Worm (Caenorhabditis elegans) whole organism, late embryonic: ENCODE measurements around the gene C23H3.5.

ENCODE experiments used
- ceh-2 ChIP-seq: sonication (generic microtip); optimal IDR thresholded peaks from 2 replicates; lab custom pipeline; 2016; ENCODE audit warnings: missing genotype, missing genetic modification characterization, missing compliant biosample characterization
- ceh-24 ChIP-seq: sonication (generic microtip); optimal IDR thresholded peaks from 2 replicates; lab custom pipeline; 2016; ENCODE audit warnings: mild to moderate bottlenecking, missing genetic modification characterization, missing compliant biosample characterization
- ceh-9 ChIP-seq: sonication (generic microtip); optimal IDR thresholded peaks from 2 replicates; lab custom pipeline; 2016; ENCODE audit warnings: mild to moderate bottlenecking, missing genetic modification characterization, inconsistent platforms, missing compliant biosample characterization
- hlh-6 ChIP-seq: sonication (generic microtip); optimal IDR thresholded peaks from 2 replicates; lab custom pipeline; 2016; ENCODE audit warnings: missing genotype, missing genetic modification characterization, missing compliant biosample characterization
- nfya-1 ChIP-seq: sonication (generic microtip); optimal IDR thresholded peaks from 2 replicates; lab custom pipeline; 2017; ENCODE audit warnings: missing genetic modification characterization, mild to moderate bottlenecking, missing compliant biosample characterization, antibody characterized with exemption, moderate library complexity
- pros-1 ChIP-seq: fragments of 150-350 bp; optimal IDR thresholded peaks from 2 replicates; lab custom pipeline; 2014; ENCODE audit warnings: missing biosample characterization, missing genetic modification reagents, missing genetic modification characterization

DNA sequence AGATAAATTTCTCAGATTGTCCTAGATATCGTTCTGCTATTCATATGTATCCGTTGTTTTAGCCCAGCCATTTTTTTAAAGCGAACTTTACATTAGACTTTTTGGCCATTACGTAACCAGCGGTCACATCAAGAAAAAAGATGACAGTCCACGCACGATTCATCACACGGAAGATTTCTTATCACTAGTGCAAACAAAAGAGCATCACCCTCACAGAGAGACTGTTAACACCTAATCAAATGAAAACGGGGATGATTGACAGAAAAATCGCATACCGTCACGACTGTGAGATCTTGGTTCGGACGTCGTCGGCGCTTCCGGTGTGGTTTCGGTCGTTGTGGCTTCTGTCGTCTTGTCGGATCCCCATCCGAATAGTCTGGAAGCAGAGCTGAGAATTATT lies 29.3 kb downstream of the C23H3.5 start:
- TF ChIP-seq nfya-1, result no peak
- TF ChIP-seq ceh-9, result no peak
- no peak for TF ChIP-seq pros-1 (tag; lab: Kevin White, UChicago)
- TF ChIP-seq ceh-24 (tag; lab: Kevin White, UChicago), result no peak
- TF ChIP-seq ceh-2, result no peak
- no peak for TF ChIP-seq hlh-6 (tag; lab: Kevin White, UChicago)
